Worm (Caenorhabditis elegans) whole organism, young adult: ENCODE measurements around the gene F17C8.3.

Experiments
- K12H6.12 ChIP-seq: fragments of 200-800 bp; sonication (Bioruptor generic); optimal IDR thresholded peaks from 2 replicates; lab custom pipeline; 2018; ENCODE audit warnings: mild to moderate bottlenecking, missing genetic modification characterization, missing compliant biosample characterization
- Y53F4B.3 ChIP-seq: fragments of 200-800 bp; sonication (Bioruptor generic); IDR thresholded peaks from 2 replicates; pipeline ENCODE4 v1.3.6; 2022; ENCODE audit warnings: missing genetic modification reagents, missing genetic modification characterization, missing compliant biosample characterization
- athp-1 ChIP-seq: sonication (generic microtip); optimal IDR thresholded peaks from 2 replicates; lab custom pipeline; 2017; ENCODE audit warnings: mild to moderate bottlenecking, missing genetic modification characterization, missing compliant biosample characterization
- ceh-40 ChIP-seq: fragments of 200-800 bp; sonication (Bioruptor generic); IDR thresholded peaks from 2 replicates; pipeline ENCODE4 v1.3.6; 2022; ENCODE audit warnings: missing genetic modification characterization, missing compliant biosample characterization
- him-1 ChIP-seq: sonication (generic microtip); optimal IDR thresholded peaks from 2 replicates; lab custom pipeline; 2016; ENCODE audit warnings: missing genotype, missing genetic modification reagents, missing genetic modification characterization, missing compliant biosample characterization
- lag-1 ChIP-seq: fragments of 200-800 bp; sonication (Bioruptor generic); IDR thresholded peaks from 2 replicates; pipeline ENCODE4 v1.3.6; 2022; ENCODE audit warnings: missing genetic modification reagents, missing genetic modification characterization, missing compliant biosample characterization
- nhr-90 ChIP-seq: sonication (generic microtip); optimal IDR thresholded peaks from 2 replicates; lab custom pipeline; 2016; ENCODE audit warnings: missing genotype, mild to moderate bottlenecking, missing genetic modification characterization, missing compliant biosample characterization
- rcor-1 ChIP-seq: fragments of 200-800 bp; sonication (Bioruptor generic); IDR thresholded peaks from 2 replicates; pipeline ENCODE4 v1.3.6; 2022; ENCODE audit warnings: missing genetic modification reagents, missing genetic modification characterization, missing compliant biosample characterization
- ztf-18 ChIP-seq: sonication (generic microtip); optimal IDR thresholded peaks from 2 replicates; lab custom pipeline; 2016; ENCODE audit warnings: missing genotype, mild to moderate bottlenecking, missing genetic modification characterization, missing compliant biosample characterization

- TF ChIP-seq rcor-1 (GFP tag; lab: Robert Waterston, UW): no peak
- TF ChIP-seq lag-1 (GFP tag; lab: Robert Waterston, UW): no peak
- no peak for TF ChIP-seq athp-1 (tag; lab: Kevin White, UChicago)
- TF ChIP-seq Y53F4B.3 (GFP tag; lab: Robert Waterston, UW): no peak
- no peak for TF ChIP-seq ztf-18
- no peak for TF ChIP-seq ceh-40 (GFP tag; lab: Robert Waterston, UW)
- TF ChIP-seq him-1 (tag; lab: Kevin White, UChicago): no peak
- TF ChIP-seq nhr-90 (tag; lab: Kevin White, UChicago): no peak
- TF ChIP-seq K12H6.12 (tag; lab: Kevin White, UChicago): peak; percentile 75
Observed at ce11 chrIII:4721750-4722149, 10.0 kb upstream of the F17C8.3 start, which contains the start of gene acy-1.
